Worm (Caenorhabditis elegans) whole organism, L4 larva: ENCODE measurements around the gene msp-45.

Experiments
- F10B5.3 ChIP-seq: sonication (generic microtip); optimal IDR thresholded peaks from 2 replicates; lab custom pipeline; 2016; ENCODE audit warnings: mild to moderate bottlenecking, missing genetic modification characterization, missing compliant biosample characterization
- F44E2.7 ChIP-seq: fragments of 200-800 bp; sonication (Bioruptor generic); IDR thresholded peaks from 2 replicates; pipeline ENCODE4 v2.1.2; 2022; ENCODE audit warnings: missing genetic modification characterization, missing compliant biosample characterization
- T20F7.1 ChIP-seq: fragments of 200-800 bp; sonication (Bioruptor generic); optimal IDR thresholded peaks from 2 replicates; lab custom pipeline; 2018; ENCODE audit warnings: mild to moderate bottlenecking, missing genetic modification characterization, missing compliant biosample characterization
- T26A8.4 ChIP-seq: fragments of 200-800 bp; sonication (Bioruptor generic); IDR thresholded peaks from 2 replicates; pipeline ENCODE4 v1.3.6; 2022; ENCODE audit warnings: missing genetic modification characterization, missing compliant biosample characterization
- Y48G9A.11 ChIP-seq: fragments of 200-800 bp; sonication (Bioruptor generic); IDR thresholded peaks from 2 replicates; pipeline ENCODE4 v1.3.6; 2022; ENCODE audit warnings: missing genetic modification reagents, missing genetic modification characterization, missing compliant biosample characterization
- Y5F2A.4 ChIP-seq: fragments of 200-800 bp; sonication (Bioruptor generic); optimal IDR thresholded peaks from 2 replicates; lab custom pipeline; 2018; ENCODE audit warnings: mild to moderate bottlenecking, missing genetic modification characterization, missing compliant biosample characterization
- ZK337.2 ChIP-seq: fragments of 200-800 bp; sonication (Bioruptor generic); IDR thresholded peaks from 2 replicates; pipeline ENCODE4 v1.3.6; 2022; ENCODE audit warnings: missing genetic modification reagents, missing genetic modification characterization, missing compliant biosample characterization
- ZK546.5 ChIP-seq, 2 experiments: sonication (generic microtip); optimal IDR thresholded peaks; 2 replicates each; lab custom pipeline; 2017; ENCODE audit warnings: missing biosample characterization in 2 of 2, missing genetic modification characterization in 2 of 2
- arid-1 ChIP-seq: fragments of 200-800 bp; sonication (Bioruptor generic); conservative IDR thresholded peaks from 2 replicates; pipeline ENCODE4 v1.3.6; 2022; ENCODE audit warnings: missing genetic modification reagents, missing genetic modification characterization, missing compliant biosample characterization
- attf-4 ChIP-seq: sonication (generic microtip); optimal IDR thresholded peaks from 3 replicates; lab custom pipeline; 2017; ENCODE audit warnings: missing biosample characterization, missing genetic modification characterization
- ceh-32 ChIP-seq: sonication (generic microtip); optimal IDR thresholded peaks from 2 replicates; lab custom pipeline; 2016; ENCODE audit warnings: mild to moderate bottlenecking, missing genetic modification characterization, missing compliant biosample characterization; ENCODE audit not compliant: poor library complexity
- daf-12 ChIP-seq: fragments of 150-350 bp; optimal IDR thresholded peaks from 2 replicates; lab custom pipeline; 2014; ENCODE audit warnings: missing biosample characterization, missing genetic modification reagents, missing genetic modification characterization
- daf-16 ChIP-seq, 3 experiments: sonication (generic microtip); optimal IDR thresholded peaks; 2 replicates each; lab custom pipeline; 2016 to 2017; ENCODE audit warnings: missing genetic modification characterization in 3 of 3, missing genetic modification reagents in 3 of 3, mild to moderate bottlenecking in 2 of 3, missing compliant biosample characterization in 2 of 3, missing biosample characterization in 1 of 3, moderate library complexity in 1 of 3
- dmd-6 ChIP-seq: fragments of 200-800 bp; sonication (Bioruptor generic); IDR thresholded peaks from 2 replicates; pipeline ENCODE4 v1.3.6; 2022; ENCODE audit warnings: missing genetic modification reagents, missing genetic modification characterization, missing compliant biosample characterization
- dmd-9 ChIP-seq: fragments of 200-800 bp; sonication (Bioruptor generic); IDR thresholded peaks from 2 replicates; pipeline ENCODE4 v1.3.6; 2022; ENCODE audit warnings: missing genetic modification reagents, missing genetic modification characterization, missing compliant biosample characterization
- egl-43 ChIP-seq: fragments of 200-800 bp; sonication (Bioruptor generic); IDR thresholded peaks from 2 replicates; pipeline ENCODE4 v1.3.6; 2022; ENCODE audit warnings: missing genetic modification reagents, missing genetic modification characterization, missing compliant biosample characterization
- fos-1 ChIP-seq: fragments of 150-350 bp; optimal IDR thresholded peaks from 2 replicates; lab custom pipeline; 2014; ENCODE audit warnings: missing biosample characterization, missing genetic modification characterization
- gei-8 ChIP-seq: fragments of 200-800 bp; sonication (Bioruptor generic); optimal IDR thresholded peaks from 2 replicates; lab custom pipeline; 2018; ENCODE audit warnings: mild to moderate bottlenecking, missing genetic modification characterization, missing compliant biosample characterization
- hif-1 ChIP-seq, 2 experiments: sonication (generic microtip); optimal IDR thresholded peaks; 2 replicates each; lab custom pipeline; 2016 to 2017; ENCODE audit warnings: missing compliant biosample characterization in 2 of 2, missing genetic modification characterization in 2 of 2, missing genetic modification reagents in 2 of 2, missing genotype in 2 of 2, mild to moderate bottlenecking in 1 of 2
- lin-15B ChIP-seq: fragments of 150-350 bp; sonication (generic microtip); optimal IDR thresholded peaks from 3 replicates; lab custom pipeline; 2014; ENCODE audit warnings: missing biosample characterization, missing genetic modification characterization
- lsy-2 ChIP-seq, 2 experiments: fragments of 150-350 bp in 1 of 2; sonication (generic microtip) in 1 of 2; optimal IDR thresholded peaks; 2 replicates each; lab custom pipeline; 2014 to 2017; ENCODE audit warnings: missing biosample characterization in 2 of 2, missing genetic modification characterization in 2 of 2
- madf-5 ChIP-seq, 2 experiments: fragments of 200-800 bp; sonication (Bioruptor generic); IDR thresholded peaks; 2 replicates each; pipeline ENCODE4 v1.3.6; 2022; ENCODE audit warnings: missing compliant biosample characterization in 2 of 2, missing genetic modification characterization in 2 of 2
- madf-9 ChIP-seq: fragments of 200-800 bp; sonication (Bioruptor generic); conservative IDR thresholded peaks from 2 replicates; pipeline ENCODE4 v1.3.6; 2022; ENCODE audit warnings: missing genetic modification reagents, missing genetic modification characterization, missing compliant biosample characterization
- mes-2 ChIP-seq: sonication (generic microtip); optimal IDR thresholded peaks from 2 replicates; lab custom pipeline; 2016; ENCODE audit warnings: missing genotype, mild to moderate bottlenecking, missing genetic modification characterization, missing compliant biosample characterization; ENCODE audit not compliant: poor library complexity, severe bottlenecking
- nhr-102 ChIP-seq: sonication (generic microtip); optimal IDR thresholded peaks from 2 replicates; lab custom pipeline; 2016; ENCODE audit warnings: mild to moderate bottlenecking, missing genetic modification characterization, moderate library complexity, missing compliant biosample characterization
- nhr-25 ChIP-seq: sonication (generic microtip); optimal IDR thresholded peaks from 2 replicates; lab custom pipeline; 2017; ENCODE audit warnings: missing genetic modification characterization, mild to moderate bottlenecking, missing compliant biosample characterization, antibody characterized with exemption, moderate library complexity, borderline replicate concordance; ENCODE audit not compliant: insufficient read depth
- nhr-28 ChIP-seq: fragments of 150-350 bp; optimal IDR thresholded peaks from 2 replicates; lab custom pipeline; 2014; ENCODE audit warnings: missing biosample characterization, missing genetic modification characterization
- nhr-42 ChIP-seq: fragments of 200-800 bp; sonication (Bioruptor generic); IDR thresholded peaks from 2 replicates; pipeline ENCODE4 v1.3.6; 2022; ENCODE audit warnings: missing genetic modification characterization, missing compliant biosample characterization
- nhr-76 ChIP-seq: fragments of 150-350 bp; optimal IDR thresholded peaks from 2 replicates; lab custom pipeline; 2014; ENCODE audit warnings: missing biosample characterization, missing genetic modification characterization
- nhr-77 ChIP-seq: fragments of 150-350 bp; optimal IDR thresholded peaks from 2 replicates; lab custom pipeline; 2014; ENCODE audit warnings: missing biosample characterization, missing genetic modification characterization
- pqm-1 ChIP-seq: sonication (generic microtip); optimal IDR thresholded peaks from 2 replicates; lab custom pipeline; 2017; ENCODE audit warnings: missing biosample characterization, missing genetic modification characterization
- saeg-2 ChIP-seq: fragments of 200-800 bp; sonication (Bioruptor generic); IDR thresholded peaks from 2 replicates; pipeline ENCODE4 v1.3.6; 2022; ENCODE audit warnings: missing genetic modification reagents, missing genetic modification characterization, missing compliant biosample characterization
- set-16 ChIP-seq: fragments of 200-800 bp; sonication (Bioruptor generic); IDR thresholded peaks from 2 replicates; pipeline ENCODE4 v1.3.6; 2022; ENCODE audit warnings: missing genetic modification reagents, missing genetic modification characterization, missing compliant biosample characterization
- skn-1 ChIP-seq: fragments of 150-350 bp; optimal IDR thresholded peaks from 2 replicates; lab custom pipeline; 2014; ENCODE audit warnings: missing biosample characterization, missing genetic modification characterization
- snpc-1.2 ChIP-seq: fragments of 200-800 bp; sonication (Bioruptor generic); IDR thresholded peaks from 2 replicates; pipeline ENCODE4 v1.3.6; 2022; ENCODE audit warnings: missing genetic modification reagents, missing genetic modification characterization, missing compliant biosample characterization
- spr-1 ChIP-seq: sonication (generic microtip); optimal IDR thresholded peaks from 2 replicates; lab custom pipeline; 2016; ENCODE audit warnings: mild to moderate bottlenecking, missing genetic modification characterization, missing compliant biosample characterization
- unc-62 ChIP-seq, 3 experiments: fragments of 150-350 bp in 1 of 3; sonication (generic microtip); optimal IDR thresholded peaks in 2 of 3; peaks in 1 of 3; 1 replicate in 1 of 3; 2 replicates in 2 of 3; lab custom pipeline; 2014 to 2017; ENCODE audit warnings: missing biosample characterization in 3 of 3, missing genetic modification characterization in 3 of 3, missing genetic modification reagents in 3 of 3, missing genotype in 1 of 3
- vab-7 ChIP-seq: fragments of 200-800 bp; sonication (Bioruptor generic); IDR thresholded peaks from 2 replicates; pipeline ENCODE4 v1.3.6; 2022; ENCODE audit warnings: missing genetic modification reagents, missing genetic modification characterization, missing compliant biosample characterization
- zip-2 ChIP-seq: fragments of 150-350 bp; optimal IDR thresholded peaks from 2 replicates; lab custom pipeline; 2014; ENCODE audit warnings: missing biosample characterization, missing genetic modification characterization

The msp-45 gene

ce11 chrII:5154540-5154939 lies 2.3 kb downstream of the msp-45 start, which contains the start of gene srb-12:
srb-12 (minus strand) TSS chrII:5154640.
- TF ChIP-seq skn-1 (tag; lab: Kevin White, UChicago) (no peak), saeg-2 (GFP tag; lab: Robert Waterston, UW) (no peak), F10B5.3 (tag; lab: Kevin White, UChicago) (no peak), snpc-1.2 (GFP tag; lab: Robert Waterston, UW) (no peak), lsy-2 (tag; optimal IDR thresholded peaks at IDR 0.05; lab: Kevin White, UChicago) (no peak), Y48G9A.11 (GFP tag; lab: Robert Waterston, UW) (no peak), lin-15B (no peak), ZK337.2 (GFP tag; lab: Robert Waterston, UW) (no peak), T26A8.4 (GFP tag; lab: Robert Waterston, UW) (no peak), unc-62 (GFP tag; optimal IDR thresholded peaks at IDR 0.05 in 1 of 2; lab: Kevin White, UChicago) (no peak), unc-62 (tag; optimal IDR thresholded peaks at IDR 0.05; lab: Kevin White, UChicago) (no peak), nhr-76 (tag; lab: Kevin White, UChicago) (no peak), nhr-102 (no peak), spr-1 (tag; lab: Kevin White, UChicago) (no peak), pqm-1 (tag; lab: Kevin White, UChicago) (no peak)

ce11 chrII:5150829-5151228 lies 6.1 kb downstream of the msp-45 start, which contains the start of gene srb-16:
srb-16 (minus strand) TSS chrII:5150929.
- TF ChIP-seq ZK337.2 (GFP tag; lab: Robert Waterston, UW), result no peak

- TF ChIP-seq nhr-25 (no peak), zip-2 (tag; lab: Kevin White, UChicago) (no peak), ZK546.5 (tag; optimal IDR thresholded peaks at IDR 0.05; lab: Kevin White, UChicago) (no peak), fos-1 (tag; lab: Kevin White, UChicago) (no peak), nhr-77 (tag; lab: Kevin White, UChicago) (no peak), F44E2.7 (GFP tag; lab: Robert Waterston, UW) (no peak), set-16 (GFP tag; lab: Robert Waterston, UW) (no peak), ceh-32 (tag; lab: Kevin White, UChicago) (no peak)
Measured at ce11 chrII:5148349-5148748, 8.5 kb downstream of the msp-45 start, which contains the start of gene F58A6.5. F58A6.5 (minus strand) TSS chrII:5148449.

- no peak for TF ChIP-seq arid-1 (GFP tag; lab: Robert Waterston, UW)
- no peak for TF ChIP-seq attf-4 (tag; lab: Kevin White, UChicago)
- no peak for TF ChIP-seq nhr-42 (GFP tag; lab: Robert Waterston, UW)
- TF ChIP-seq dmd-9, result no peak
- no peak for TF ChIP-seq fos-1 (tag; lab: Kevin White, UChicago)
- TF ChIP-seq dmd-6 (GFP tag; lab: Robert Waterston, UW), result no peak
- TF ChIP-seq Y5F2A.4 (GFP tag; lab: Kevin White, UChicago), result no peak
- no peak for TF ChIP-seq hif-1 (tag; optimal IDR thresholded peaks at IDR 0.05; lab: Kevin White, UChicago)
- no peak for TF ChIP-seq vab-7 (GFP tag; lab: Robert Waterston, UW)
- TF ChIP-seq nhr-28 (tag; lab: Kevin White, UChicago), result no peak
- TF ChIP-seq daf-16 (GFP tag; optimal IDR thresholded peaks at IDR 0.05; lab: Kevin White, UChicago), result no peak
- TF ChIP-seq daf-16 (tag; optimal IDR thresholded peaks at IDR 0.05; lab: Kevin White, UChicago), result no peak
- TF ChIP-seq zip-2 (tag; lab: Kevin White, UChicago), result no peak
- no peak for TF ChIP-seq daf-12 (tag; lab: Kevin White, UChicago)
- no peak for TF ChIP-seq madf-9
- TF ChIP-seq gei-8 (GFP tag; lab: Kevin White, UChicago), result no peak
- TF ChIP-seq snpc-1.2 (GFP tag; lab: Robert Waterston, UW), result no peak
- no peak for TF ChIP-seq T20F7.1 (GFP tag; lab: Kevin White, UChicago)
- TF ChIP-seq mes-2, result no peak
- TF ChIP-seq madf-5 (GFP tag; IDR thresholded peaks at IDR 0.05; lab: Robert Waterston, UW), result no peak
- no peak for TF ChIP-seq egl-43
Measured at ce11 chrII:5142619-5143018, 14.3 kb downstream of the msp-45 start, which contains the start of gene F58A6.1. F58A6.1 (plus strand) TSS chrII:5142919.
